Fruit fly (Drosophila melanogaster) whole organism, embryonic: ENCODE measurements around the gene plx.

Experiments used
- Asciz ChIP-seq: fragments of 200-800 bp; sonication (Bioruptor generic); optimal IDR thresholded peaks from 2 replicates; lab custom pipeline; 2017; ENCODE audit warnings: missing biosample characterization, mild to moderate bottlenecking, missing genetic modification characterization, missing genetic modification reagents
- CG10274 ChIP-seq: fragments of 200-800 bp; sonication (Bioruptor generic); optimal IDR thresholded peaks from 3 replicates; lab custom pipeline; 2017; ENCODE audit warnings: missing biosample characterization, mild to moderate bottlenecking, missing genetic modification characterization
- CG10321 ChIP-seq: fragments of 200-800 bp; sonication (Bioruptor generic); IDR thresholded peaks from 2 replicates; pipeline ENCODE4 v1.3.6; 2022; ENCODE audit warnings: missing biosample characterization, missing genetic modification characterization
- CG10979 ChIP-seq: fragments of 200-800 bp; sonication (Bioruptor generic); optimal IDR thresholded peaks from 2 replicates; lab custom pipeline; 2018; ENCODE audit warnings: missing biosample characterization, mild to moderate bottlenecking, missing genetic modification characterization, moderate library complexity
- CG11398 ChIP-seq: fragments of 200-800 bp; sonication (Bioruptor generic); optimal IDR thresholded peaks from 2 replicates; lab custom pipeline; 2016; ENCODE audit warnings: missing biosample characterization, missing genetic modification characterization
- CG1603 ChIP-seq: fragments of 200-800 bp; sonication (Bioruptor generic); optimal IDR thresholded peaks from 2 replicates; lab custom pipeline; 2019; ENCODE audit warnings: missing biosample characterization, mild to moderate bottlenecking, missing genetic modification characterization, moderate library complexity
- CG18599 ChIP-seq: fragments of 200-800 bp; sonication (Bioruptor generic); optimal IDR thresholded peaks from 3 replicates; lab custom pipeline; 2017; ENCODE audit warnings: missing biosample characterization, missing genetic modification characterization, mild to moderate bottlenecking, moderate library complexity, missing genetic modification reagents
- CG18764 ChIP-seq: fragments of 200-800 bp; sonication (Bioruptor generic); optimal IDR thresholded peaks from 3 replicates; lab custom pipeline; 2016; ENCODE audit warnings: missing biosample characterization, missing genetic modification characterization
- CG2712 ChIP-seq: fragments of 200-800 bp; optimal IDR thresholded peaks from 3 replicates; lab custom pipeline; 2019; ENCODE audit warnings: missing biosample characterization, mild to moderate bottlenecking, missing genetic modification characterization, moderate library complexity
- CG2889 ChIP-seq: fragments of 200-800 bp; sonication (Bioruptor generic); IDR thresholded peaks from 3 replicates; pipeline ENCODE4 v1.3.6; 2022; ENCODE audit warnings: missing biosample characterization, missing genetic modification characterization
- CG30020 ChIP-seq: fragments of 200-800 bp; optimal IDR thresholded peaks from 2 replicates; lab custom pipeline; 2019; ENCODE audit warnings: missing biosample characterization, mild to moderate bottlenecking, missing genetic modification characterization, moderate library complexity
- CG33213 ChIP-seq: fragments of 200-800 bp; sonication (Bioruptor generic); optimal IDR thresholded peaks from 3 replicates; lab custom pipeline; 2016; ENCODE audit warnings: missing biosample characterization, missing genetic modification characterization
- CG34224 ChIP-seq: fragments of 200-800 bp; sonication (Bioruptor generic); IDR thresholded peaks from 3 replicates; pipeline ENCODE4 v1.3.6; 2022; ENCODE audit warnings: missing biosample characterization, missing genetic modification characterization; ENCODE audit not compliant: partially characterized antibody
- CG5180 ChIP-seq: fragments of 200-800 bp; sonication (Bioruptor generic); optimal IDR thresholded peaks from 3 replicates; lab custom pipeline; 2017; ENCODE audit warnings: missing biosample characterization, missing genetic modification characterization, mild to moderate bottlenecking, moderate library complexity, missing genetic modification reagents
- CG8290 ChIP-seq, 3 experiments: fragments of 200-800 bp; sonication (Bioruptor generic); optimal IDR thresholded peaks; 2 replicates each; lab custom pipeline; 2016 to 2019; ENCODE audit warnings: missing biosample characterization in 3 of 3, missing genetic modification characterization in 3 of 3, mild to moderate bottlenecking in 2 of 3, moderate library complexity in 1 of 3
- CG9437 ChIP-seq: fragments of 200-800 bp; sonication (Bioruptor generic); optimal IDR thresholded peaks from 2 replicates; lab custom pipeline; 2018; ENCODE audit warnings: missing biosample characterization, mild to moderate bottlenecking, missing genetic modification characterization
- CkIIα-i1 ChIP-seq: fragments of 200-800 bp; sonication (Bioruptor generic); IDR thresholded peaks from 2 replicates; pipeline ENCODE4 v1.3.6; 2022; ENCODE audit warnings: missing biosample characterization, missing genetic modification characterization
- CoRest ChIP-seq: fragments of 200-800 bp; sonication (Bioruptor generic); optimal IDR thresholded peaks from 3 replicates; lab custom pipeline; 2018; ENCODE audit warnings: missing biosample characterization, mild to moderate bottlenecking, missing genetic modification characterization, moderate library complexity
- Dad ChIP-seq: fragments of 200-800 bp; sonication (Bioruptor generic); optimal IDR thresholded peaks from 3 replicates; lab custom pipeline; 2016; ENCODE audit warnings: missing biosample characterization, missing genetic modification characterization
- Deaf1 ChIP-seq: fragments of 200-800 bp; optimal IDR thresholded peaks from 3 replicates; lab custom pipeline; 2019; ENCODE audit warnings: missing biosample characterization, mild to moderate bottlenecking, missing genetic modification characterization, moderate library complexity
- Dref ChIP-seq: fragments of 200-800 bp; sonication (Bioruptor generic); IDR thresholded peaks from 2 replicates; pipeline ENCODE4 v1.3.6; 2022; ENCODE audit warnings: missing biosample characterization, missing genetic modification characterization
- HHEX ChIP-seq: fragments of 200-800 bp; sonication (Bioruptor generic); optimal IDR thresholded peaks from 3 replicates; lab custom pipeline; 2017; ENCODE audit warnings: missing biosample characterization, mild to moderate bottlenecking, missing genetic modification characterization, missing genetic modification reagents
- Hsf ChIP-seq: fragments of 200-800 bp; sonication (Bioruptor generic); optimal IDR thresholded peaks from 3 replicates; lab custom pipeline; 2016; ENCODE audit warnings: missing biosample characterization, missing genetic modification characterization
- Lpt ChIP-seq: fragments of >200 bp; optimal IDR thresholded peaks from 2 replicates; lab custom pipeline; 2018; ENCODE audit warnings: missing biosample characterization, missing genetic modification characterization
- Med ChIP-seq: fragments of 200-800 bp; sonication (Bioruptor generic); peaks from one replicate; lab custom pipeline; 2016; ENCODE audit warnings: missing biosample characterization, missing genetic modification characterization, mild to moderate bottlenecking, inconsistent platforms, moderate library complexity
- Myb ChIP-seq: fragments of 200-800 bp; sonication (Bioruptor generic); optimal IDR thresholded peaks from 2 replicates; lab custom pipeline; 2016; ENCODE audit warnings: missing biosample characterization, missing genetic modification characterization
- Neu2 ChIP-seq: fragments of 200-800 bp; sonication (Bioruptor generic); optimal IDR thresholded peaks from 3 replicates; lab custom pipeline; 2016; ENCODE audit warnings: missing biosample characterization, missing genetic modification characterization, borderline replicate concordance
- Opbp ChIP-seq: fragments of 200-800 bp; sonication (Bioruptor generic); IDR thresholded peaks from 3 replicates; pipeline ENCODE4 v1.3.6; 2022; ENCODE audit warnings: missing biosample characterization, missing genetic modification characterization; ENCODE audit not compliant: partially characterized antibody
- Pdp1 ChIP-seq, 2 experiments: fragments of 200-800 bp; sonication (Bioruptor generic); optimal IDR thresholded peaks; 3 replicates each; lab custom pipeline; 2016; ENCODE audit warnings: missing biosample characterization in 2 of 2, missing genetic modification characterization in 2 of 2, mild to moderate bottlenecking in 1 of 2, moderate library complexity in 1 of 2
- Taf1 ChIP-seq: fragments of 200-800 bp; sonication (Bioruptor generic); IDR thresholded peaks from 2 replicates; pipeline ENCODE4 v1.3.6; 2022; ENCODE audit warnings: missing biosample characterization, missing genetic modification characterization
- bigmax ChIP-seq: fragments of 200-800 bp; sonication (Bioruptor generic); optimal IDR thresholded peaks from 2 replicates; lab custom pipeline; 2018; ENCODE audit warnings: missing biosample characterization, mild to moderate bottlenecking, missing genetic modification characterization
- bowl ChIP-seq: fragments of 200-800 bp; sonication (Bioruptor generic); IDR thresholded peaks from 2 replicates; pipeline ENCODE4 v1.3.6; 2022; ENCODE audit warnings: missing biosample characterization, missing genetic modification characterization
- chinmo ChIP-seq: fragments of 200-800 bp; sonication (Bioruptor generic); IDR thresholded peaks from 4 replicates; pipeline ENCODE4 v1.3.6; 2022; ENCODE audit warnings: missing biosample characterization, missing genetic modification characterization; ENCODE audit not compliant: partially characterized antibody
- dimm ChIP-seq: fragments of 200-800 bp; sonication (Bioruptor generic); IDR thresholded peaks from 2 replicates; pipeline ENCODE4 v1.3.6; 2022; ENCODE audit warnings: missing biosample characterization, missing genetic modification characterization
- dpn ChIP-seq, 2 experiments: fragments of 200-800 bp; sonication (Bioruptor generic); optimal IDR thresholded peaks; 3 replicates each; lab custom pipeline; 2016; ENCODE audit warnings: missing biosample characterization in 2 of 2, missing genetic modification characterization in 2 of 2
- dysf ChIP-seq: fragments of 200-800 bp; sonication (Bioruptor generic); IDR thresholded peaks from 3 replicates; pipeline ENCODE4 v1.3.6; 2022; ENCODE audit warnings: missing biosample characterization, missing genetic modification characterization
- fd102C ChIP-seq: fragments of 200-800 bp; sonication (Bioruptor generic); optimal IDR thresholded peaks from 2 replicates; lab custom pipeline; 2018; ENCODE audit warnings: missing biosample characterization, mild to moderate bottlenecking, missing genetic modification characterization, moderate library complexity
- fd3F ChIP-seq: fragments of 200-800 bp; sonication (Bioruptor generic); optimal IDR thresholded peaks from 2 replicates; lab custom pipeline; 2018; ENCODE audit warnings: missing biosample characterization, mild to moderate bottlenecking, missing genetic modification characterization, moderate library complexity
- gfzf ChIP-seq: fragments of 200-800 bp; sonication (Bioruptor generic); optimal IDR thresholded peaks from 2 replicates; lab custom pipeline; 2016; ENCODE audit warnings: missing biosample characterization, mild to moderate bottlenecking, missing genetic modification characterization, moderate library complexity
- grn ChIP-seq: fragments of 200-800 bp; sonication (Bioruptor generic); optimal IDR thresholded peaks from 3 replicates; lab custom pipeline; 2017; ENCODE audit warnings: missing biosample characterization, missing genetic modification characterization
- hbn ChIP-seq: fragments of 200-800 bp; sonication (Bioruptor generic); IDR thresholded peaks from 2 replicates; pipeline ENCODE4 v1.3.6; 2022; ENCODE audit warnings: missing biosample characterization, missing genetic modification characterization; ENCODE audit not compliant: partially characterized antibody
- hth ChIP-seq: fragments of >200 bp; optimal IDR thresholded peaks from 2 replicates; lab custom pipeline; 2017; ENCODE audit warnings: inconsistent platforms
- mld ChIP-seq: fragments of 200-800 bp; sonication (Bioruptor generic); IDR thresholded peaks from 3 replicates; pipeline ENCODE4 v1.3.6; 2022; ENCODE audit warnings: missing biosample characterization, missing genetic modification characterization; ENCODE audit not compliant: partially characterized antibody
- nerfin-2 ChIP-seq: fragments of 200-800 bp; sonication (Bioruptor generic); IDR thresholded peaks from 2 replicates; pipeline ENCODE4 v1.3.6; 2022; ENCODE audit warnings: missing biosample characterization, missing genetic modification characterization; ENCODE audit not compliant: partially characterized antibody
- pzg ChIP-seq: fragments of 200-800 bp; sonication (Bioruptor generic); optimal IDR thresholded peaks from 3 replicates; lab custom pipeline; 2018; ENCODE audit warnings: missing biosample characterization, mild to moderate bottlenecking, missing genetic modification characterization, moderate library complexity
- tll ChIP-seq, 2 experiments: fragments of 200-800 bp in 1 of 2; fragments of >200 bp in 1 of 2; sonication (Bioruptor generic) in 1 of 2; optimal IDR thresholded peaks; 2 replicates each; lab custom pipeline; 2017 to 2019; ENCODE audit warnings: missing biosample characterization in 2 of 2, missing genetic modification characterization in 2 of 2, mild to moderate bottlenecking in 1 of 2, moderate library complexity in 1 of 2
- trem ChIP-seq: fragments of 200-800 bp; optimal IDR thresholded peaks from 3 replicates; lab custom pipeline; 2019; ENCODE audit warnings: missing biosample characterization, mild to moderate bottlenecking, missing genetic modification characterization, moderate library complexity
- tup ChIP-seq: fragments of 200-800 bp; sonication (Bioruptor generic); optimal IDR thresholded peaks from 2 replicates; lab custom pipeline; 2016; ENCODE audit warnings: missing biosample characterization, mild to moderate bottlenecking, missing genetic modification characterization, moderate library complexity
- unc-4 ChIP-seq: fragments of 200-800 bp; sonication (Bioruptor generic); IDR thresholded peaks from 2 replicates; pipeline ENCODE4 v1.3.6; 2022; ENCODE audit warnings: missing biosample characterization, missing genetic modification characterization; ENCODE audit not compliant: partially characterized antibody

Gene plx

DNA sequence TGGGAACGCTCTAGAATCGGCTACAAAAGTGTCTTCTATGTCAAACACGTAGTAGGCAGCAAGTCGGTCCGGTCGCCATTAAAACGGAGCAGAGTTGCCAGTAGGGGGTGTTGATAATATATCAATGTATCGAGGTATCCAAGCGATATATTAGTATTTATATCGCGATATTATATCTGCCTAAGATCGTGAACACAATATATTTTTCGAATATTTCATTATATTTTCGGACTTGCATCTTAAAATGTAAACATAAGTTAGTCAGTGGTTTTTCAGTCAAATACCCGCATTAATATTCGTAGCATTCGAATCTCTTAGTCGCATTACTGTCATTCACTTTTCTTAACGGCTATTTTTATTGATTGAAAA is 25.8 kb upstream of the plx start, which contains the start of gene CG2182 (continued):
- TF ChIP-seq CG10274 (no peak), CG18599 (GFP tag; lab: Kevin White, UChicago) (peak; percentile 18), Hsf (GFP tag; lab: Kevin White, UChicago) (peak; percentile 3), Lpt (GFP tag; lab: Kevin White, UChicago) (no peak), dpn (GFP tag; optimal IDR thresholded peaks at IDR 0.05; lab: Kevin White, UChicago) (peak in 1 of 2 experiments; percentile 1), CG18764 (GFP tag; lab: Kevin White, UChicago) (peak; percentile 25), CG9437 (GFP tag; lab: Kevin White, UChicago) (no peak), Dref (GFP tag; lab: Robert Waterston, UW) (peak; percentile 56), HHEX (GFP tag; lab: Kevin White, UChicago) (no peak), unc-4 (GFP tag; lab: Robert Waterston, UW) (peak; percentile 9), Pdp1 (GFP tag; optimal IDR thresholded peaks at IDR 0.05; lab: Kevin White, UChicago) (peak in 1 of 2 experiments; percentile 33), dysf (GFP tag; lab: Robert Waterston, UW) (peak; percentile 54; the same call in 2 of the 3 replicates), nerfin-2 (peak; percentile 7), hbn (GFP tag; lab: Robert Waterston, UW) (peak; percentile 14), CG5180 (GFP tag; lab: Kevin White, UChicago) (no peak), Opbp (peak; percentile 92), pzg (GFP tag; lab: Kevin White, UChicago) (peak; percentile 39), tll (GFP tag; optimal IDR thresholded peaks at IDR 0.05; lab: Kevin White, UChicago) (no peak), Deaf1 (tag; lab: Kevin White, UChicago) (no peak), mld (peak; percentile 58; the same call in 2 of the 3 replicates), CG2889 (GFP tag; lab: Robert Waterston, UW) (no peak), grn (GFP tag; lab: Kevin White, UChicago) (no peak), fd102C (no peak), dimm (no peak), CG1603 (tag; lab: Kevin White, UChicago) (peak; percentile 44), CG8290 (GFP tag; optimal IDR thresholded peaks at IDR 0.05; lab: Kevin White, UChicago) (no peak), CG8290 (tag; optimal IDR thresholded peaks at IDR 0.05; lab: Kevin White, UChicago) (peak; percentile 48 to 50), Med (GFP tag; lab: Kevin White, UChicago) (peak; percentile 10), CG30020 (tag; lab: Kevin White, UChicago) (no peak), CG33213 (GFP tag; lab: Kevin White, UChicago) (no peak), hth (lab: Kevin White, UChicago) (no peak), CG34224 (GFP tag; lab: Robert Waterston, UW) (peak; percentile 9), CG11398 (no peak), bowl (GFP tag; lab: Robert Waterston, UW) (no peak), CkIIα-i1 (no peak), Asciz (GFP tag; lab: Kevin White, UChicago) (no peak), CG10321 (GFP tag; lab: Robert Waterston, UW) (no peak), CoRest (tag; lab: Kevin White, UChicago) (no peak), fd3F (GFP tag; lab: Kevin White, UChicago) (no peak), Myb (peak; percentile 28), bigmax (GFP tag; lab: Kevin White, UChicago) (no peak), gfzf (GFP tag; lab: Kevin White, UChicago) (peak; percentile 19), Neu2 (GFP tag; lab: Kevin White, UChicago) (no peak), CG10979 (tag; lab: Kevin White, UChicago) (no peak), tup (GFP tag; lab: Kevin White, UChicago) (no peak), trem (tag; lab: Kevin White, UChicago) (peak; percentile 33), Taf1 (GFP tag; lab: Robert Waterston, UW) (no peak), CG2712 (tag; lab: Kevin White, UChicago) (no peak), chinmo (GFP tag; lab: Robert Waterston, UW) (peak; percentile 6; the same call in 1 of the 4 replicates), Dad (peak; percentile 0)
